Worm (Caenorhabditis elegans) whole organism, late embryonic: ENCODE results near the gene hmg-1.2.

Experiments used
- K02D7.2 ChIP-seq: sonication (generic microtip); optimal IDR thresholded peaks from 2 replicates; lab custom pipeline; 2017; ENCODE audit warnings: mild to moderate bottlenecking, missing genetic modification characterization, missing compliant biosample characterization
- Y22D7AL.16 ChIP-seq: sonication (generic microtip); optimal IDR thresholded peaks from 2 replicates; lab custom pipeline; 2016; ENCODE audit warnings: missing genetic modification characterization, missing compliant biosample characterization
- ahr-1 ChIP-seq: sonication (generic microtip); optimal IDR thresholded peaks from 2 replicates; lab custom pipeline; 2016; ENCODE audit warnings: missing genetic modification characterization, missing compliant biosample characterization
- ama-1 ChIP-seq: fragments of 150-350 bp; optimal IDR thresholded peaks from 2 replicates; lab custom pipeline; 2014
- ceh-18 ChIP-seq: sonication (generic microtip); optimal IDR thresholded peaks from 2 replicates; lab custom pipeline; 2016; ENCODE audit warnings: missing genetic modification characterization, missing compliant biosample characterization
- ceh-2 ChIP-seq: sonication (generic microtip); optimal IDR thresholded peaks from 2 replicates; lab custom pipeline; 2016; ENCODE audit warnings: missing genotype, missing genetic modification characterization, missing compliant biosample characterization
- ceh-30 ChIP-seq: fragments of 150-350 bp; optimal IDR thresholded peaks from 2 replicates; lab custom pipeline; 2014; ENCODE audit warnings: missing biosample characterization, missing genetic modification characterization
- ceh-31 ChIP-seq: sonication (generic microtip); optimal IDR thresholded peaks from 2 replicates; lab custom pipeline; 2016; ENCODE audit warnings: missing genetic modification characterization, missing compliant biosample characterization
- ceh-48 ChIP-seq: sonication (generic microtip); optimal IDR thresholded peaks from 2 replicates; lab custom pipeline; 2016; ENCODE audit warnings: missing genetic modification characterization, inconsistent platforms, missing compliant biosample characterization
- ceh-6 ChIP-seq: fragments of 200-800 bp; sonication (Bioruptor generic); optimal IDR thresholded peaks from 2 replicates; lab custom pipeline; 2018; ENCODE audit warnings: mild to moderate bottlenecking, missing genetic modification characterization, missing compliant biosample characterization
- ceh-9 ChIP-seq: sonication (generic microtip); optimal IDR thresholded peaks from 2 replicates; lab custom pipeline; 2016; ENCODE audit warnings: mild to moderate bottlenecking, missing genetic modification characterization, inconsistent platforms, missing compliant biosample characterization
- dve-1 ChIP-seq: sonication (generic microtip); optimal IDR thresholded peaks from 2 replicates; lab custom pipeline; 2017; ENCODE audit warnings: antibody characterized with exemption, mild to moderate bottlenecking, missing genetic modification characterization, missing compliant biosample characterization
- elt-2 ChIP-seq: sonication (generic microtip); optimal IDR thresholded peaks from 2 replicates; lab custom pipeline; 2016; ENCODE audit warnings: missing genetic modification reagents, missing genetic modification characterization, missing compliant biosample characterization
- elt-4 ChIP-seq: sonication (generic microtip); optimal IDR thresholded peaks from 2 replicates; lab custom pipeline; 2016; ENCODE audit warnings: missing genetic modification characterization, missing compliant biosample characterization
- eyg-1 ChIP-seq: sonication (generic microtip); optimal IDR thresholded peaks from 2 replicates; lab custom pipeline; 2016; ENCODE audit warnings: missing genotype, missing genetic modification characterization, missing compliant biosample characterization
- fax-1 ChIP-seq: sonication (generic microtip); optimal IDR thresholded peaks from 2 replicates; lab custom pipeline; 2016; ENCODE audit warnings: missing genotype, missing genetic modification characterization, missing compliant biosample characterization
- fkh-10 ChIP-seq: fragments of 150-350 bp; optimal IDR thresholded peaks from 2 replicates; lab custom pipeline; 2014; ENCODE audit warnings: missing biosample characterization, missing genetic modification reagents, missing genetic modification characterization
- gmeb-2 ChIP-seq: sonication (generic microtip); optimal IDR thresholded peaks from 2 replicates; lab custom pipeline; 2016; ENCODE audit warnings: missing genetic modification characterization, inconsistent platforms, missing compliant biosample characterization
- hlh-30 ChIP-seq: sonication (generic microtip); optimal IDR thresholded peaks from 2 replicates; lab custom pipeline; 2017; ENCODE audit warnings: antibody characterized with exemption, missing genetic modification characterization, missing compliant biosample characterization; ENCODE audit not compliant: insufficient read depth
- hlh-6 ChIP-seq: sonication (generic microtip); optimal IDR thresholded peaks from 2 replicates; lab custom pipeline; 2016; ENCODE audit warnings: missing genotype, missing genetic modification characterization, missing compliant biosample characterization
- nhr-11 ChIP-seq: fragments of 150-350 bp; optimal IDR thresholded peaks from 2 replicates; lab custom pipeline; 2014; ENCODE audit warnings: missing biosample characterization, missing genetic modification characterization
- npax-4 ChIP-seq: sonication (generic microtip); optimal IDR thresholded peaks from 2 replicates; lab custom pipeline; 2016; ENCODE audit warnings: missing genetic modification characterization, missing compliant biosample characterization
- odd-2 ChIP-seq: sonication (generic microtip); optimal IDR thresholded peaks from 2 replicates; lab custom pipeline; 2017; ENCODE audit warnings: antibody characterized with exemption, mild to moderate bottlenecking, missing genetic modification characterization, missing compliant biosample characterization
- pat-9 ChIP-seq: fragments of 200-800 bp; sonication (Bioruptor generic); optimal IDR thresholded peaks from 2 replicates; lab custom pipeline; 2018; ENCODE audit warnings: mild to moderate bottlenecking, missing genetic modification characterization, moderate library complexity, missing compliant biosample characterization
- pha-2 ChIP-seq: sonication (generic microtip); optimal IDR thresholded peaks from 2 replicates; lab custom pipeline; 2017; ENCODE audit warnings: mild to moderate bottlenecking, missing genetic modification characterization, missing compliant biosample characterization
- ref-2 ChIP-seq: sonication (generic microtip); optimal IDR thresholded peaks from 2 replicates; lab custom pipeline; 2016; ENCODE audit warnings: missing genetic modification characterization, missing compliant biosample characterization
- rnt-1 ChIP-seq: sonication (generic microtip); optimal IDR thresholded peaks from 2 replicates; lab custom pipeline; 2016; ENCODE audit warnings: missing genetic modification characterization, missing compliant biosample characterization
- sox-2 ChIP-seq: fragments of 200-800 bp; sonication (Bioruptor generic); IDR thresholded peaks from 2 replicates; pipeline ENCODE4 v1.3.6; 2022; ENCODE audit warnings: missing genetic modification reagents, missing genetic modification characterization, missing compliant biosample characterization
- sox-4 ChIP-seq: sonication (generic microtip); optimal IDR thresholded peaks from 2 replicates; lab custom pipeline; 2017; ENCODE audit warnings: mild to moderate bottlenecking, missing genetic modification characterization, inconsistent platforms, missing compliant biosample characterization
- unc-42 ChIP-seq: sonication (generic microtip); optimal IDR thresholded peaks from 2 replicates; lab custom pipeline; 2016; ENCODE audit warnings: missing genotype, missing genetic modification characterization, missing compliant biosample characterization
- unc-86 ChIP-seq: sonication (generic microtip); optimal IDR thresholded peaks from 2 replicates; lab custom pipeline; 2016; ENCODE audit warnings: missing genetic modification characterization, missing compliant biosample characterization
- ztf-16 ChIP-seq: sonication (generic microtip); optimal IDR thresholded peaks from 2 replicates; lab custom pipeline; 2017; ENCODE audit warnings: missing genetic modification characterization, missing compliant biosample characterization

The hmg-1.2 gene

DNA sequence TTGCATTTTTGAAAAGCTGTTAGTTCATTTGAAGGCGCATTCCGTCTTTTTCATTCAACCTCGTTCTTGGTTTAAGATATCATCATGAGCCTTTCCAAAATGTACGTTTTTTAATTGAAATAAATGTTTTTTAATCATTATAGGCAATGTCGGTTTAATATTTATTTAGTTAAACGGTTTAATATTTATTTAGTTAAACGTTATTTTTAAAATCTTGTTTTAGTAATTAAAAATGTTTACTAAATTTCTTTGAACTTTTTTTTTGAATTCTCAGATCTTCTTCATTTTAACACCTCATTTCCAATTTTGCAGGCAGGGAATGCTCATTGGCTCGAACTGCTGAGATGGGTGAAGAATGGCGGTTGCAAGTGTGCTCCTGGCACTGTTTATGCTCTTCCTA lies 28.9 kb downstream of the hmg-1.2 start, which contains the start of gene gar-2:
Gene gar-2, plus strand, starts transcription at position 301 of the 400 bp plus-strand sequence.
- TF ChIP-seq ztf-16 (tag; lab: Kevin White, UChicago), result no peak
- TF ChIP-seq eyg-1, result no peak
- TF ChIP-seq ceh-6, result no peak
- no peak for TF ChIP-seq ceh-9 (tag; lab: Kevin White, UChicago)

DNA sequence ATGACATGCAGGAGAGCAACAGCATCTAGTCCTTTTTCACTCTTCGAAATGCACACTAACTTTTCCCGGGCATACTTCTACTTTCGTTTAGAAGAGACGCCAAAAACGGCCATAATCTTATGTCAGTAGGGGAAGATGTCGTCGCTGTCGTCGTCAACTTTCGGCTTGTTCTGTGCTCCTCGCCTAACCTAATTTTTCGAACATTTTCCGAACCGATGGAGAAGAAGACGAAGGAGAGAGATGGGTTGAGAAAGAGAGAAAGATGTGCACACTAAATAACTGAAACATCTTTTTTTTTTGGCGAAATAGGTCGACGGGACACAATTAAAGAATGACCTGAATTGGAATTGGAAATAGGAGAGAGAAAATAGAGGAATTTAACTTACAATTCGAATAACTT lies 30.2 kb downstream of the hmg-1.2 start:
- TF ChIP-seq fkh-10 (GFP tag; lab: Kevin White, UChicago) (no peak), sox-2 (GFP tag; lab: Robert Waterston, UW) (no peak), pha-2 (tag; lab: Kevin White, UChicago) (no peak), unc-42 (tag; lab: Kevin White, UChicago) (peak; percentile 90), hlh-6 (tag; lab: Kevin White, UChicago) (no peak), ama-1 (lab: Kevin White, UChicago) (no peak), rnt-1 (tag; lab: Kevin White, UChicago) (no peak), ceh-6 (no peak), gmeb-2 (no peak)

DNA sequence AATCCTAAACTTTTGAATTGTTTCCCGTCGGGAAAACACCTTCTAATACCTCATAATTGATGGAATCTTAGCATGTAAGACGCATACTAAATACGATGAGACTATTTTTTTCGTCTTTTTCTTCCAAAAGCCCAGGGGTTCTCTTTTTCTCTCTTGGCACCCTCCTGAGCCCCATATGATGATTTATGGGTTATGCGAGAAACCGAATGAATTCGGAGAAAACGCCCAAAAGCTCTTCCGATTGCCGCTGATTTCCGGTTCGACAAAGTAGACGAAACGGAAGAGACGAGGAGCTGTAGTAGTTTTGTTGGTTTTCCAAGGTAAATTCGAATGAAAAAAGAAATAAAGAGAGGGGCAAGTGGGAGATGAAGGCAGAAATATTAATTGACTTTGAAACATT lies 31.3 kb downstream of the hmg-1.2 start:
- TF ChIP-seq hlh-30 (no peak), dve-1 (no peak), ceh-48 (no peak), pat-9 (tag; lab: Kevin White, UChicago) (no peak), elt-2 (tag; lab: Kevin White, UChicago) (no peak), npax-4 (tag; lab: Kevin White, UChicago) (no peak), ceh-2 (tag; lab: Kevin White, UChicago) (no peak), ref-2 (tag; lab: Kevin White, UChicago) (no peak), ceh-30 (tag; lab: Kevin White, UChicago) (no peak), ceh-6 (no peak), Y22D7AL.16 (tag; lab: Kevin White, UChicago) (no peak)

DNA sequence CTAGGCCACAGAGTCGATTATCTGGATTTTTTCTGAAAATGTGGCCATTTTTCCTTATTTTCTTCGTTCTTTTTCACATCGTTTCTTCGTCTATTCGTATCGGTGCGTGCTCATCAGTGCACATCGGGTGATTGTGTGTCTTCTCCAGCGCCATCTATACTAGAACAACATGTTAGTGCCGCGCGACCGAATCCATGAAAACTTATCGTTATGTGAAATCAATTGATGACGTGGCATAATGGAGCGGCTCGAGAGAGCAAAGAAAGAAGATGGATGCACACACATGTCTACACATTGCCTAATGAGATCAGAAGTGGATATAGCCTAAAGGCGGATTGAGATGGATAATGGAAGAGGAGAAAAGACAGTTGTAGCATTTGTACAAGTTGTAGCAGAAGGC lies 32.1 kb downstream of the hmg-1.2 start:
- TF ChIP-seq sox-4 (no peak), unc-42 (tag; lab: Kevin White, UChicago) (peak; percentile 34), unc-86 (tag; lab: Kevin White, UChicago) (no peak)
- TF ChIP-seq, all 69 proteins: peak for 1

DNA sequence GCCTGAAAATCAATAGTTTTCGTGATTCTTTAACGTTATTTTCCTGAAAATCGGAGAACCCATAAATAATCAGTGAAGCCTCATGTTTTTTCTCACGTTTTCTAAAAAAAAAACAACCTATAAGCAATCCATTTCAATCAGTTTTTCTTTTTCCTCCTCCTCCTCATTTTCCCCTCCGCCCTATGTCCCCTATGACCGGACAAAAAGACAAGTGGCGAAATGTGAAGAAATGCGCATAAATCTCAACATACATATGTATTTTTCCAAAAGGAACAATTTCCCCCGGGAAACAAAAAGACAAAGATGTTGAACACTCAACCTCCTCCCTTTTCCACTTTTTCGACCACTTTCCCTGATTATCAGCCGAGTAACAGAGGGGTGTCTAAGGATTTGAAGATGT lies 35.3 kb downstream of the hmg-1.2 start:
- TF ChIP-seq pha-2 (tag; lab: Kevin White, UChicago), result no peak
- TF ChIP-seq ceh-9 (tag; lab: Kevin White, UChicago), result no peak
- no peak for TF ChIP-seq K02D7.2 (tag; lab: Kevin White, UChicago)
- no peak for TF ChIP-seq ceh-31
- TF ChIP-seq ceh-48, result no peak
- no peak for TF ChIP-seq ahr-1 (tag; lab: Kevin White, UChicago)
- TF ChIP-seq nhr-11, result no peak
- TF ChIP-seq fax-1 (tag; lab: Kevin White, UChicago), result no peak
- no peak for TF ChIP-seq odd-2
- TF ChIP-seq Y22D7AL.16 (tag; lab: Kevin White, UChicago), result no peak
- no peak for TF ChIP-seq ceh-18 (tag; lab: Kevin White, UChicago)

DNA sequence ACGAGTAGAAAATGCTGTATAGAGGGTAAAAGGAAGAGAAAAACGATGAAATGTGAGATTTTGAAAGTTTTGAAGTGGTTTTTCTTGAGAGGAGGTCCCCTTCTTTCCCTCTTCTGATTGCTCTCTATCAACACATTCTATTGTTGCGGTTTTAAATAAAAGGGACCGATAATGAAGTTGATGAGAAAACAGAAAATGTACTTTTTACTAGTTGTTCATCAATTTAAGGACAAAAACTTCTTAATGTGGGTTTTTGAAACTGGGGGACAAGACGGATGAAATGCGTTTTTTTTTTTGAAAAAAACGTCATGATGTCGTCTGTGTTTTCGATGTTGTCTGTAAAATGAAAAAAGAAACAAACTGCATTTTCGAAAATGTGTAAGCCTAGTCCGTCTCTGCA lies 36.6 kb downstream of the hmg-1.2 start:
- no peak for TF ChIP-seq ceh-18 (tag; lab: Kevin White, UChicago)

DNA sequence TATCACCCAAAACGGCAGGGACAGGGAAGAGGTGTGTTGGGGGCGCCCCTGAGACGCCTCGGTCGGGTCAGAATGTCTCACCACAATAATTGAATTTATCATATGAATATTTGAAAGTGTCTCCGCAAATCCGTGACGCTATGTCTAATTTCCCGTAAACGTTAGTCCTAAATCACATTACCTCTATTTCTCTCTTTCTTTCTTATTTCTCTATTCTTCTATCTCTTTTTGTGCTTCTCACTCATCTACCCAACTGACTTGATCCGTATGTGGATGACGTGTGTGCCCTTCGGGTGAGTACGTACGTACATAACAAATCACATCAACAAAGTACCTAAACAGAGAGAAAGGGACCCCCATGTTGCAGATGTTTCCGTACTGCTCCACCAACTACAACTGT lies 37.2 kb downstream of the hmg-1.2 start:
- TF ChIP-seq elt-4 (tag; lab: Kevin White, UChicago) (no peak), unc-42 (tag; lab: Kevin White, UChicago) (peak; percentile 99), ceh-48 (no peak), fkh-10 (GFP tag; lab: Kevin White, UChicago) (peak; percentile 84), ahr-1 (tag; lab: Kevin White, UChicago) (no peak)
- TF ChIP-seq, all 69 proteins: peak for 2
